Fruit fly (Drosophila melanogaster) whole organism, embryonic: ENCODE data around the gene Esyt2.

Experiments
- ATbp ChIP-seq: fragments of 200-800 bp; sonication (Bioruptor generic); optimal IDR thresholded peaks from 2 replicates; lab custom pipeline; 2017; ENCODE audit warnings: missing biosample characterization, mild to moderate bottlenecking, missing genetic modification characterization, missing genetic modification reagents
- Adf1 ChIP-seq: fragments of 200-800 bp; sonication (Bioruptor generic); IDR thresholded peaks from 2 replicates; pipeline ENCODE4 v1.3.6; 2022; ENCODE audit warnings: missing biosample characterization, missing genetic modification characterization
- Asciz ChIP-seq: fragments of 200-800 bp; sonication (Bioruptor generic); optimal IDR thresholded peaks from 2 replicates; lab custom pipeline; 2017; ENCODE audit warnings: missing biosample characterization, mild to moderate bottlenecking, missing genetic modification characterization, missing genetic modification reagents
- BEAF-32 ChIP-seq: fragments of 200-800 bp; sonication (Bioruptor generic); optimal IDR thresholded peaks from 3 replicates; lab custom pipeline; 2017; ENCODE audit warnings: missing biosample characterization, missing genetic modification characterization, mild to moderate bottlenecking, moderate library complexity, missing genetic modification reagents
- Blimp-1 ChIP-seq: fragments of 200-800 bp; sonication (Bioruptor generic); optimal IDR thresholded peaks from 3 replicates; lab custom pipeline; 2018; ENCODE audit warnings: missing biosample characterization, missing genetic modification characterization, mild to moderate bottlenecking, moderate library complexity, missing genetic modification reagents
- BtbVII ChIP-seq: fragments of 200-800 bp; sonication (Bioruptor generic); optimal IDR thresholded peaks from 3 replicates; lab custom pipeline; 2017; ENCODE audit warnings: missing biosample characterization, mild to moderate bottlenecking, missing genetic modification characterization
- CG10209 ChIP-seq: fragments of 200-800 bp; sonication (Bioruptor generic); optimal IDR thresholded peaks from 3 replicates; lab custom pipeline; 2017; ENCODE audit warnings: missing biosample characterization, mild to moderate bottlenecking, missing genetic modification characterization, missing genetic modification reagents
- CG11456 ChIP-seq: fragments of 200-800 bp; sonication (Bioruptor generic); IDR thresholded peaks from 3 replicates; pipeline ENCODE4 v1.3.6; 2022; ENCODE audit warnings: missing biosample characterization, missing genetic modification characterization
- CG12236 ChIP-seq: fragments of 200-800 bp; sonication (Bioruptor generic); optimal IDR thresholded peaks from 2 replicates; lab custom pipeline; 2016; ENCODE audit warnings: missing biosample characterization, missing genetic modification characterization
- CG14441 ChIP-seq: fragments of 200-800 bp; sonication (Bioruptor generic); IDR thresholded peaks from 2 replicates; pipeline ENCODE4 v1.3.6; 2022; ENCODE audit warnings: missing biosample characterization, missing genetic modification characterization
- CG14965 ChIP-seq: fragments of 200-800 bp; sonication (Bioruptor generic); optimal IDR thresholded peaks from 2 replicates; lab custom pipeline; 2016; ENCODE audit warnings: missing biosample characterization, missing genetic modification characterization, borderline replicate concordance
- CG1602 ChIP-seq: fragments of 200-800 bp; sonication (Bioruptor generic); optimal IDR thresholded peaks from 3 replicates; lab custom pipeline; 2016; ENCODE audit warnings: missing biosample characterization, missing genetic modification characterization
- CG17328 ChIP-seq: fragments of 200-800 bp; sonication (Bioruptor generic); IDR thresholded peaks from 2 replicates; pipeline ENCODE4 v1.3.6; 2022; ENCODE audit warnings: missing biosample characterization, missing genetic modification characterization
- CG18619 ChIP-seq: fragments of 200-800 bp; sonication (Bioruptor generic); optimal IDR thresholded peaks from 3 replicates; lab custom pipeline; 2017; ENCODE audit warnings: missing biosample characterization, mild to moderate bottlenecking, missing genetic modification characterization
- CG2199 ChIP-seq: fragments of 200-800 bp; sonication (Bioruptor generic); IDR thresholded peaks from 3 replicates; pipeline ENCODE4 v1.3.6; 2022; ENCODE audit warnings: missing biosample characterization, missing genetic modification characterization
- CG31224 ChIP-seq: fragments of 200-800 bp; sonication (Bioruptor generic); IDR thresholded peaks from 2 replicates; pipeline ENCODE4 v1.3.6; 2022; ENCODE audit warnings: missing biosample characterization, missing genetic modification characterization
- CG3726 ChIP-seq: fragments of 200-800 bp; sonication (Bioruptor generic); IDR thresholded peaks from 3 replicates; pipeline ENCODE4, ENCODE4 v1.3.6; 2022; ENCODE audit warnings: missing biosample characterization, missing genetic modification characterization
- CG3995 ChIP-seq: fragments of 200-800 bp; sonication (Bioruptor generic); optimal IDR thresholded peaks from 3 replicates; lab custom pipeline; 2016; ENCODE audit warnings: missing biosample characterization, missing genetic modification characterization
- CG4707 ChIP-seq: fragments of 200-800 bp; sonication (Bioruptor generic); optimal IDR thresholded peaks from 2 replicates; lab custom pipeline; 2018; ENCODE audit warnings: missing biosample characterization, mild to moderate bottlenecking, missing genetic modification characterization, moderate library complexity
- CG5180 ChIP-seq: fragments of 200-800 bp; sonication (Bioruptor generic); optimal IDR thresholded peaks from 3 replicates; lab custom pipeline; 2017; ENCODE audit warnings: missing biosample characterization, missing genetic modification characterization, mild to moderate bottlenecking, moderate library complexity, missing genetic modification reagents
- CG7556 ChIP-seq: fragments of 200-800 bp; sonication (Bioruptor generic); optimal IDR thresholded peaks from 2 replicates; lab custom pipeline; 2017; ENCODE audit warnings: missing biosample characterization, mild to moderate bottlenecking, missing genetic modification characterization
- CG8281 ChIP-seq: fragments of 200-800 bp; sonication (Bioruptor generic); optimal IDR thresholded peaks from 2 replicates; lab custom pipeline; 2018; ENCODE audit warnings: missing biosample characterization, mild to moderate bottlenecking, missing genetic modification characterization, moderate library complexity
- CG8290 ChIP-seq, 3 experiments: fragments of 200-800 bp; sonication (Bioruptor generic); optimal IDR thresholded peaks; 2 replicates each; lab custom pipeline; 2016 to 2019; ENCODE audit warnings: missing biosample characterization in 3 of 3, missing genetic modification characterization in 3 of 3, mild to moderate bottlenecking in 2 of 3, moderate library complexity in 1 of 3
- CG8359 ChIP-seq: fragments of 200-800 bp; sonication (Bioruptor generic); optimal IDR thresholded peaks from 2 replicates; lab custom pipeline; 2017; ENCODE audit warnings: missing biosample characterization, mild to moderate bottlenecking, missing genetic modification characterization, borderline replicate concordance
- CG8765 ChIP-seq: fragments of 200-800 bp; sonication (Bioruptor generic); IDR thresholded peaks from 2 replicates; pipeline ENCODE4 v1.3.6; 2022; ENCODE audit warnings: missing biosample characterization, missing genetic modification characterization
- CG9215 ChIP-seq: fragments of 200-800 bp; sonication (Bioruptor generic); IDR thresholded peaks from 2 replicates; pipeline ENCODE4 v1.3.6; 2022; ENCODE audit warnings: missing biosample characterization, missing genetic modification characterization
- CG9609 ChIP-seq: fragments of 200-800 bp; sonication (Bioruptor generic); optimal IDR thresholded peaks from 3 replicates; lab custom pipeline; 2016; ENCODE audit warnings: missing biosample characterization, missing genetic modification characterization
- CTCF ChIP-seq: fragments of 200-800 bp; sonication (Bioruptor generic); optimal IDR thresholded peaks from 2 replicates; lab custom pipeline; 2017; ENCODE audit warnings: missing biosample characterization, mild to moderate bottlenecking, missing genetic modification characterization, moderate library complexity
- HLH54F ChIP-seq: fragments of 200-800 bp; sonication (Bioruptor generic); optimal IDR thresholded peaks from 3 replicates; lab custom pipeline; 2016; ENCODE audit warnings: missing biosample characterization, missing genetic modification characterization
- Hr78 ChIP-seq, 2 experiments: fragments of 200-800 bp in 1 of 2; fragments of >200 bp in 1 of 2; sonication (Bioruptor generic) in 1 of 2; optimal IDR thresholded peaks; 2 replicates each; lab custom pipeline; 2017 to 2019; ENCODE audit warnings: missing biosample characterization in 2 of 2, missing genetic modification characterization in 2 of 2, mild to moderate bottlenecking in 1 of 2, moderate library complexity in 1 of 2
- MESR4 ChIP-seq: fragments of 200-800 bp; sonication (Bioruptor generic); optimal IDR thresholded peaks from 2 replicates; lab custom pipeline; 2018; ENCODE audit warnings: missing biosample characterization, mild to moderate bottlenecking, missing genetic modification characterization, moderate library complexity
- Scr ChIP-seq: fragments of 200-800 bp; sonication (Bioruptor generic); IDR thresholded peaks from 2 replicates; pipeline ENCODE4 v1.3.6; 2022; ENCODE audit warnings: missing biosample characterization, missing genetic modification characterization; ENCODE audit not compliant: partially characterized antibody
- TFAM ChIP-seq: fragments of 200-800 bp; sonication (Bioruptor generic); optimal IDR thresholded peaks from 2 replicates; lab custom pipeline; 2017; ENCODE audit warnings: missing biosample characterization, missing genetic modification characterization, inconsistent platforms
- Tbp ChIP-seq: fragments of >200 bp; optimal IDR thresholded peaks from 2 replicates; lab custom pipeline; 2018; ENCODE audit warnings: missing biosample characterization, missing genetic modification characterization
- aop ChIP-seq: fragments of 200-800 bp; sonication (Bioruptor generic); IDR thresholded peaks from 2 replicates; pipeline ENCODE4 v1.3.6; 2022; ENCODE audit warnings: missing biosample characterization, missing genetic modification characterization
- ap ChIP-seq: fragments of 200-800 bp; sonication (Bioruptor generic); IDR thresholded peaks from 2 replicates; pipeline ENCODE4 v1.3.6; 2022; ENCODE audit warnings: missing biosample characterization, missing genetic modification characterization
- ato ChIP-seq: fragments of 200-800 bp; sonication (Bioruptor generic); IDR thresholded peaks from 2 replicates; pipeline ENCODE4 v1.3.6; 2022; ENCODE audit warnings: missing biosample characterization, missing genetic modification characterization; ENCODE audit not compliant: partially characterized antibody
- bab2 ChIP-seq: fragments of 200-800 bp; sonication (Bioruptor generic); optimal IDR thresholded peaks from 2 replicates; lab custom pipeline; 2016; ENCODE audit warnings: missing biosample characterization, missing genetic modification characterization
- bbx ChIP-seq: fragments of 200-800 bp; sonication (Bioruptor generic); IDR thresholded peaks from 2 replicates; pipeline ENCODE4 v1.3.6; 2022; ENCODE audit warnings: missing biosample characterization, missing genetic modification characterization; ENCODE audit not compliant: partially characterized antibody
- br ChIP-seq: fragments of >200 bp; optimal IDR thresholded peaks from 2 replicates; lab custom pipeline; 2017
- bsh ChIP-seq, 2 experiments: fragments of 200-800 bp; sonication (Bioruptor generic); optimal IDR thresholded peaks; 2 replicates each; lab custom pipeline; 2017 to 2018; ENCODE audit warnings: mild to moderate bottlenecking in 2 of 2, missing biosample characterization in 2 of 2, missing genetic modification characterization in 2 of 2, moderate library complexity in 1 of 2
- gce ChIP-seq: fragments of 200-800 bp; sonication (Bioruptor generic); IDR thresholded peaks from 3 replicates; pipeline ENCODE4 v1.3.6; 2022; ENCODE audit warnings: missing biosample characterization, missing genetic modification characterization
- her ChIP-seq: fragments of 200-800 bp; sonication (Bioruptor generic); optimal IDR thresholded peaks from 2 replicates; lab custom pipeline; 2016; ENCODE audit warnings: missing biosample characterization, missing genetic modification characterization
- org-1 ChIP-seq: fragments of 200-800 bp; sonication (Bioruptor generic); optimal IDR thresholded peaks from 2 replicates; lab custom pipeline; 2017; ENCODE audit warnings: missing biosample characterization, missing genetic modification characterization
- p53 ChIP-seq: fragments of 200-800 bp; sonication (Bioruptor generic); optimal IDR thresholded peaks from 2 replicates; lab custom pipeline; 2016; ENCODE audit warnings: missing biosample characterization, missing genetic modification characterization
- psq ChIP-seq: fragments of 200-800 bp; sonication (Bioruptor generic); optimal IDR thresholded peaks from 2 replicates; lab custom pipeline; 2017; ENCODE audit warnings: missing biosample characterization, missing genetic modification characterization
- scrt ChIP-seq: fragments of 200-800 bp; sonication (Bioruptor generic); optimal IDR thresholded peaks from 2 replicates; lab custom pipeline; 2018; ENCODE audit warnings: missing biosample characterization, mild to moderate bottlenecking, missing genetic modification characterization, moderate library complexity
- sens ChIP-seq: fragments of 200-800 bp; sonication (Bioruptor generic); peaks from one replicate; lab custom pipeline; 2016; ENCODE audit warnings: missing biosample characterization, missing genetic modification characterization
- tgo ChIP-seq: fragments of 200-800 bp; sonication (Bioruptor generic); IDR thresholded peaks from 3 replicates; pipeline ENCODE4 v1.3.6; 2022; ENCODE audit warnings: missing biosample characterization, missing genetic modification characterization
- trh ChIP-seq: fragments of 200-800 bp; sonication (Bioruptor generic); optimal IDR thresholded peaks from 2 replicates; lab custom pipeline; 2016; ENCODE audit warnings: missing biosample characterization, missing genetic modification characterization
- twi ChIP-seq: fragments of 200-800 bp; optimal IDR thresholded peaks from 2 replicates; lab custom pipeline; 2019; ENCODE audit warnings: missing biosample characterization, mild to moderate bottlenecking, missing genetic modification characterization, moderate library complexity

The Esyt2 gene

dm6 chr3R:24567427-24567771 lies 22.9 kb downstream of the Esyt2 start (continued):
- TF ChIP-seq br (lab: Kevin White, UChicago) (no peak), Adf1 (GFP tag; lab: Robert Waterston, UW) (peak; percentile 27; the same call in 1 of the 2 replicates), aop (GFP tag; lab: Robert Waterston, UW) (peak; percentile 83), CG8290 (GFP tag; optimal IDR thresholded peaks at IDR 0.05; lab: Kevin White, UChicago) (peak; percentile 26), CG8290 (tag; optimal IDR thresholded peaks at IDR 0.05; lab: Kevin White, UChicago) (peak in 1 of 2 experiments; percentile 95), MESR4 (GFP tag; lab: Kevin White, UChicago) (peak; percentile 18), CG10209 (GFP tag; lab: Kevin White, UChicago) (peak; percentile 88), Asciz (GFP tag; lab: Kevin White, UChicago) (peak; percentile 74), p53 (GFP tag; lab: Kevin White, UChicago) (peak; percentile 79), twi (peak; percentile 60), CG14441 (peak; percentile 88), bbx (GFP tag; lab: Robert Waterston, UW) (no peak), scrt (GFP tag; lab: Kevin White, UChicago) (peak; percentile 67), CG18619 (GFP tag; lab: Kevin White, UChicago) (peak; percentile 69), Tbp (GFP tag; lab: Kevin White, UChicago) (no peak), her (GFP tag; lab: Kevin White, UChicago) (peak; percentile 89), Hr78 (GFP tag; optimal IDR thresholded peaks at IDR 0.05; lab: Kevin White, UChicago) (peak in 1 of 2 experiments; percentile 49), BEAF-32 (GFP tag; lab: Kevin White, UChicago) (no peak), CG9215 (peak; percentile 70), CG8765 (peak; percentile 47; the same call in 1 of the 2 replicates), CG9609 (GFP tag; lab: Kevin White, UChicago) (peak; percentile 91), tgo (GFP tag; lab: Robert Waterston, UW) (peak; percentile 91), CG3726 (GFP tag; lab: Robert Waterston, UW) (no peak), ato (no peak), CG2199 (GFP tag; lab: Robert Waterston, UW) (peak; percentile 94), Scr (no peak), CTCF (GFP tag; lab: Kevin White, UChicago) (peak; percentile 28), CG8281 (tag; lab: Kevin White, UChicago) (peak; percentile 63), bab2 (GFP tag; lab: Kevin White, UChicago) (peak; percentile 93), CG5180 (GFP tag; lab: Kevin White, UChicago) (peak; percentile 79), CG17328 (GFP tag; lab: Robert Waterston, UW) (peak; percentile 91), CG1602 (GFP tag; lab: Kevin White, UChicago) (peak; percentile 84), CG8359 (GFP tag; lab: Kevin White, UChicago) (peak; percentile 8), TFAM (GFP tag; lab: Kevin White, UChicago) (no peak), ap (GFP tag; lab: Robert Waterston, UW) (peak; percentile 90), CG12236 (GFP tag; lab: Kevin White, UChicago) (peak; percentile 78), CG3995 (peak; percentile 45), org-1 (GFP tag; lab: Kevin White, UChicago) (peak; percentile 82), CG14965 (GFP tag; lab: Kevin White, UChicago) (peak; percentile 73), sens (GFP tag; lab: Kevin White, UChicago) (peak; percentile 98), CG11456 (GFP tag; lab: Robert Waterston, UW) (peak; percentile 90), CG7556 (GFP tag; lab: Kevin White, UChicago) (peak; percentile 83), trh (GFP tag; lab: Kevin White, UChicago) (peak; percentile 75), HLH54F (GFP tag; lab: Kevin White, UChicago) (peak; percentile 85), ATbp (GFP tag; lab: Kevin White, UChicago) (peak; percentile 82), BtbVII (GFP tag; lab: Kevin White, UChicago) (peak; percentile 66), Blimp-1 (GFP tag; lab: Kevin White, UChicago) (peak; percentile 83), gce (GFP tag; lab: Robert Waterston, UW) (peak; percentile 79; the same call in 2 of the 3 replicates), psq (GFP tag; lab: Kevin White, UChicago) (peak; percentile 77), CG4707 (GFP tag; lab: Kevin White, UChicago) (peak; percentile 68), CG31224 (GFP tag; lab: Robert Waterston, UW) (peak; percentile 77), bsh (GFP tag; optimal IDR thresholded peaks at IDR 0.05; lab: Kevin White, UChicago) (peak; percentile 6 to 89)
